Worm (Caenorhabditis elegans): ENCODE results near the gene T10G3.8.

T10G3.8 gene

ce11 chrV:13476350-13476749 lies at the start of gene T10G3.8:
TSS of gene T10G3.8 (minus strand) at chrV:13476450.
- no peak for TF ChIP-seq sea-1 (GFP tag; conservative IDR thresholded peaks at IDR 0.05)
- no peak for TF ChIP-seq ceh-13 (GFP tag; optimal IDR thresholded peaks at IDR 0.05)
- no peak for TF ChIP-seq pes-1 (GFP tag; IDR thresholded peaks at IDR 0.05)
- TF ChIP-seq B0310.2 (tag; optimal IDR thresholded peaks at IDR 0.05), result no peak
- no peak for TF ChIP-seq scrt-1 (GFP tag; IDR thresholded peaks at IDR 0.05)
- no peak for TF ChIP-seq ama-1 (optimal IDR thresholded peaks at IDR 0.05)
- TF ChIP-seq tbx-37 (GFP tag; conservative IDR thresholded peaks at IDR 0.05), result no peak
- no peak for TF ChIP-seq hmg-4 (GFP tag; optimal IDR thresholded peaks at IDR 0.05)
- no peak for TF ChIP-seq hmbx-1 (tag; optimal IDR thresholded peaks at IDR 0.05)
- no peak for TF ChIP-seq flt-1 (GFP tag; IDR thresholded peaks at IDR 0.05)

DNA sequence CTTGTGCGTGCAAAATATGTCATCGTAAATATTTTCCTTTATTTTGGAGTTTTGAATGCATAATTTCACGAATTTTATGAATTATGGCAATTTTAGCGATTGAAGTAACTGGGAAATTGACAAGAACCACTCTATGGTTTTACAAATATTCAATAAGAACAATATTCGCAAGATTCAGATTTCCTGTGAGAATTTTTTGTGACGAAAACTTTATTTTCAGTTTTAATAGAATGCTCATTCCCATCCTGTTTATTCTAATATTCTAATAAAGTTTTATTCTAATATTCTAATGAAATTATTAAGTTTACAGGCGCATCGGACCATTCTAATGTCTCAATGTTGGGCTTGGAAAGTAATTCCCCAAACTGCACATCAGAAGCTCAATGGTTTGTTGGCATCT lies 46.9 kb upstream of the T10G3.8 start, which contains the start of gene R11G10.3:
Gene R11G10.3 (plus strand): TSS at position 301 of the 400 bp plus-strand sequence.
- TF ChIP-seq pes-1 (GFP tag; IDR thresholded peaks at IDR 0.05) (no peak), ceh-13 (GFP tag; optimal IDR thresholded peaks at IDR 0.05) (no peak), tra-4 (tag; optimal IDR thresholded peaks at IDR 0.05) (no peak), sea-1 (GFP tag; conservative IDR thresholded peaks at IDR 0.05) (no peak), tbx-11 (GFP tag; IDR thresholded peaks at IDR 0.05) (no peak), ceh-36 (tag; optimal IDR thresholded peaks at IDR 0.05) (no peak)

ce11 chrV:13515115-13515514 lies 38.9 kb upstream of the T10G3.8 start, which contains the start of gene semi-1:
TSS of gene semi-1 (minus strand) at chrV:13515215.
- TF ChIP-seq ets-7 (tag; optimal IDR thresholded peaks at IDR 0.05), result no peak
- TF ChIP-seq scrt-1 (GFP tag; IDR thresholded peaks at IDR 0.05), result no peak
- TF ChIP-seq tra-4 (tag; optimal IDR thresholded peaks at IDR 0.05), result no peak
- TF ChIP-seq hnd-1 (tag; optimal IDR thresholded peaks at IDR 0.05), result no peak
- TF ChIP-seq B0310.2 (tag; optimal IDR thresholded peaks at IDR 0.05), result no peak
- TF ChIP-seq aly-1 (tag; optimal IDR thresholded peaks at IDR 0.05), result no peak
- no peak for TF ChIP-seq tbx-37 (GFP tag; conservative IDR thresholded peaks at IDR 0.05)
- no peak for TF ChIP-seq hmbx-1 (tag; optimal IDR thresholded peaks at IDR 0.05)
- TF ChIP-seq tbx-11 (GFP tag; IDR thresholded peaks at IDR 0.05), result no peak
- TF ChIP-seq pes-1 (GFP tag; IDR thresholded peaks at IDR 0.05), result no peak

ce11 chrV:13512515-13512914 lies 36.3 kb upstream of the T10G3.8 start:
- TF ChIP-seq sea-1 (GFP tag; conservative IDR thresholded peaks at IDR 0.05) (no peak), hmbx-1 (tag; optimal IDR thresholded peaks at IDR 0.05) (no peak), pes-1 (GFP tag; IDR thresholded peaks at IDR 0.05) (no peak), tbx-11 (GFP tag; IDR thresholded peaks at IDR 0.05) (no peak), scrt-1 (GFP tag; IDR thresholded peaks at IDR 0.05) (no peak), F13C5.2 (tag; optimal IDR thresholded peaks at IDR 0.05) (no peak), ceh-36 (tag; optimal IDR thresholded peaks at IDR 0.05) (no peak), B0310.2 (tag; optimal IDR thresholded peaks at IDR 0.05) (no peak), tra-4 (tag; optimal IDR thresholded peaks at IDR 0.05) (no peak), aly-1 (tag; optimal IDR thresholded peaks at IDR 0.05) (no peak)

DNA sequence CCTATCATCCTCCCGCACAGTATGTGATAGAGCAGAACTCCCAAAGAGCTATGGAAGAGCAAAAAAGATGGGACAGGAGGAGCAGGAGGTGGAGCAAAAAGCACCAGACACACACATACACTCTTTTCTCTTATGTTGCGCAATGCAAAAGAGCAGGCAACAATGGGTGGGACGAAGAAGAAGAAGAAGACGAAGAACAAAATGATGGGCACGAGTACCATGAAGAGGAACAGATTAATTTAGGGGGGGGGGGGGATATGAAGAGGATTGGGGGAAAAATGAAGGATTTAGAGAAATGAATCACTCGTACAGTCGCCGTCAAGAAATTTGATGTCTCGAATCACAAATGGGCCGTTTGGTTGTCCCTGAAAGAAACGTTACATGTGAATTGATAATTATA lies 35.4 kb upstream of the T10G3.8 start, which contains the start of gene avr-15:
Gene avr-15 (minus strand): TSS at position 101 of the 400 bp plus-strand sequence.
- TF ChIP-seq aly-1 (tag; optimal IDR thresholded peaks at IDR 0.05) (no peak), hnd-1 (tag; optimal IDR thresholded peaks at IDR 0.05) (no peak)

ce11 chrV:13506321-13506720 lies 30.1 kb upstream of the T10G3.8 start, which contains the start of gene R11G10.4:
TSS of gene R11G10.4 (plus strand) at chrV:13506621.
- TF ChIP-seq scrt-1 (GFP tag; IDR thresholded peaks at IDR 0.05) (no peak), aly-1 (tag; optimal IDR thresholded peaks at IDR 0.05) (no peak), sea-1 (GFP tag; conservative IDR thresholded peaks at IDR 0.05) (no peak)

- TF ChIP-seq sea-1 (GFP tag; conservative IDR thresholded peaks at IDR 0.05) (no peak), hnd-1 (tag; optimal IDR thresholded peaks at IDR 0.05) (no peak), pes-1 (GFP tag; IDR thresholded peaks at IDR 0.05) (no peak), B0310.2 (tag; optimal IDR thresholded peaks at IDR 0.05) (no peak), aly-1 (tag; optimal IDR thresholded peaks at IDR 0.05) (no peak), flt-1 (GFP tag; IDR thresholded peaks at IDR 0.05) (no peak), F13C5.2 (tag; optimal IDR thresholded peaks at IDR 0.05) (no peak), tra-4 (tag; optimal IDR thresholded peaks at IDR 0.05) (no peak), ceh-13 (GFP tag; optimal IDR thresholded peaks at IDR 0.05) (no peak), hmg-4 (GFP tag; optimal IDR thresholded peaks at IDR 0.05) (no peak), ama-1 (optimal IDR thresholded peaks at IDR 0.05) (no peak)
Measured at ce11 chrV:13499227-13499626, 23.0 kb upstream of the T10G3.8 start.

DNA sequence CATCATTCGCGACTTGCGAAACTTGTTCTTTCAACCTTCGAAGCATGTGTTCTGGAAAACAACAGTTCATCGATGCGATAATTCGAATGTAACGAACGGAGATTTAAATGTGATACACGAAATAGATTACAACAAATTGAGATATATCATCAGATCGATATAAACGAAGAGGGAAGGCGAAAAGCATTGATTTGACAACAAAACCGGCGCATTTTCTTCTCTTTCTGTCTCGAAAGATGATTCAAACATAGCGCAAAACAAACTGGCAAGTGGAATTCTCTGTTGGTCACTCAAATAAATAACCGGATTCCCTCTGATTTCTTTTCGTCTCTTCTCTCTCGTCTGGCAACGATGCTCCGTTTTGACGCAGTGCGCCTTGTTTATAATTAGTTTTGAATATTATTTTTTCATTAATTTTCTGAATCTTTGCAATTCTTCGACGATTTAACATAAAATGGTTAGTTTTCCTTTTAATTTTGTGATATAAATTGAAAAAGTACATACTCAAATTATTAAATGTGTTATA lies 21.1 kb upstream of the T10G3.8 start, which contains the start of the genes eea-1 and gut-2:
Gene eea-1 (minus strand): TSS at position 51 of the 526 bp plus-strand sequence.
Gene gut-2 (plus strand): TSS at position 369 of the 526 bp plus-strand sequence.
- TF ChIP-seq hmg-4 (GFP tag; optimal IDR thresholded peaks at IDR 0.05) (no peak), F13C5.2 (tag; optimal IDR thresholded peaks at IDR 0.05) (peak; percentile 66)

DNA sequence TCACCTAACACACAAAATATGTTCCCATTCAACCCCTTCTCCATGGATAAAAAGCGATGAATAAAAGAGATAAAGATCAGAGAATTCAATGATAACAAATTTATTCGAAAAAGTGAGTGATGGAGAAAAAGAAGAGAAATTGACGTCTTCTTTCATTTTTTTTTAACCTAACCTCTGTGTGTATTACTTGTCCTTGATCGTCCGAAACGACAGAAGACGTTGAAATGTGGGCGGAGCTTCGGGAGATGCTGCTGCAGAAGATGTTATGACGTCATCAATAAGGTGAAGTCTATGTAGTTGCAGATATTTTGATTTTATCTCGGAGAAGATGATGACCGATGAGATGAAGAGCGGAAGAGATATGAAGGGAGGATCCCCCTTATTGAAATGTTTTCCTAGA lies 13.6 kb upstream of the T10G3.8 start, which contains the start of gene T10G3.3:
Gene T10G3.3 (minus strand): TSS at position 370 of the 400 bp plus-strand sequence.
- TF ChIP-seq F13C5.2 (tag; optimal IDR thresholded peaks at IDR 0.05) (no peak), ama-1 (optimal IDR thresholded peaks at IDR 0.05) (no peak), scrt-1 (GFP tag; IDR thresholded peaks at IDR 0.05) (no peak), tbx-11 (GFP tag; IDR thresholded peaks at IDR 0.05) (no peak)

Data from whole organism, early embryonic.